ENCODE assay signal across 4 fruit fly cellular contexts in the genomic region with DNA sequence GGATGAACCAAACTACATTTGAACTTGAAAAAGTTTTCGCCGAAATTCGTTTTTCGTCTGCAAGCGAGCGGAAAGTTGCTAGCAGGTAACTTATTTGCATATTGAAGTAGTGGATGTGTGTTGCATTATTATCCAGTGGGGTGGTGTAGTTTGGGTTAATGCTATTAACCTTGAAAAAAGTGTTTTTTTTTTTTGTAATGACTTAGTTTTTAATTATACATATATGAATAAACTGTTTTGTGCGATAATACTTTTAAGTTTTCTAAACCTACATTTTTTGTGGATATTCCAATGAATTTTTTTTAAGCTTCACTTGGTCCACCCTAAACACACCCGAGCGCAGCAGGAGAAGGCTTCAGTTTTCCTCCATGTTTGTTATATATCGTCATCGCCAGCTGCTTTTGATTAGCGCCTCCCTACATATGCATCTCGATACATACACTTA.
TF ChIP-seq lines count a peak whose summit lies in the region.

No protein-coding gene starts in this region.

TF ChIP-seq in whole organism, embryonic, 481 proteins besides CTCF, POLR2A, EP300 and RAD21 (continued from another document and continues in another):
- TF ChIP-seq CG6254 (GFP tag; optimal IDR thresholded peaks at IDR 0.05; lab: Kevin White, UChicago): peak; percentile 58
- TF ChIP-seq CG9797 (GFP tag; optimal IDR thresholded peaks at IDR 0.05; lab: Kevin White, UChicago): no peak
- TF ChIP-seq BtbVII (GFP tag; optimal IDR thresholded peaks at IDR 0.05; lab: Kevin White, UChicago): peak; percentile 10
- 0 out of 3 replicates have a peak, but pooled peaks have one; percentile 7 for TF ChIP-seq ci (GFP tag; IDR thresholded peaks at IDR 0.05; lab: Robert Waterston, UW)
- TF ChIP-seq CG11504 (tag; optimal IDR thresholded peaks at IDR 0.05; lab: Kevin White, UChicago): peak; percentile 69
- no peak for TF ChIP-seq psq (GFP tag; optimal IDR thresholded peaks at IDR 0.05; lab: Kevin White, UChicago)
- no peak for TF ChIP-seq CG10462 (GFP tag; optimal IDR thresholded peaks at IDR 0.05; lab: Kevin White, UChicago)
- no peak for TF ChIP-seq rib (GFP tag; IDR thresholded peaks at IDR 0.05; lab: Robert Waterston, UW)
- TF ChIP-seq CG14710 (tag; optimal IDR thresholded peaks at IDR 0.05; lab: Kevin White, UChicago): peak; percentile 54
- TF ChIP-seq CG1233 (GFP tag; optimal IDR thresholded peaks at IDR 0.05; lab: Kevin White, UChicago): peak; percentile 32
- TF ChIP-seq CG32772 (GFP tag; IDR thresholded peaks at IDR 0.05; lab: Robert Waterston, UW): 0 out of 2 replicates have a peak, but pooled peaks have one; percentile 1
- peak; percentile 1 for TF ChIP-seq tin (GFP tag; optimal IDR thresholded peaks at IDR 0.05; lab: Kevin White, UChicago)
- peak; percentile 39 for TF ChIP-seq Asciz (GFP tag; optimal IDR thresholded peaks at IDR 0.05; lab: Kevin White, UChicago)
- no peak for TF ChIP-seq NC2β (GFP tag; optimal IDR thresholded peaks at IDR 0.05; lab: Kevin White, UChicago)
- TF ChIP-seq CG12391 (tag; optimal IDR thresholded peaks at IDR 0.05; lab: Kevin White, UChicago): peak; percentile 43
- TF ChIP-seq cwo (GFP tag; optimal IDR thresholded peaks at IDR 0.05; lab: Kevin White, UChicago): peak; percentile 14
- TF ChIP-seq CG3995 (GFP tag; optimal IDR thresholded peaks at IDR 0.05; lab: Kevin White, UChicago): no peak
- TF ChIP-seq CG11696 (GFP tag; IDR thresholded peaks at IDR 0.05; lab: Robert Waterston, UW): 0 out of 2 replicates have a peak, but pooled peaks have one; percentile 18
- no peak for TF ChIP-seq CG3281 (GFP tag; optimal IDR thresholded peaks at IDR 0.05; lab: Kevin White, UChicago)
- TF ChIP-seq HLH3B (GFP tag; IDR thresholded peaks at IDR 0.05; lab: Robert Waterston, UW): no peak
- no peak for TF ChIP-seq CG11247 (GFP tag; IDR thresholded peaks at IDR 0.05; lab: Robert Waterston, UW)
- TF ChIP-seq sc (optimal IDR thresholded peaks at IDR 0.05; lab: Kevin White, UChicago): no peak
- peak; percentile 5 for TF ChIP-seq sc (GFP tag; optimal IDR thresholded peaks at IDR 0.05; lab: Kevin White, UChicago)
- TF ChIP-seq Dip3 (GFP tag; optimal IDR thresholded peaks at IDR 0.05; lab: Kevin White, UChicago): no peak
- TF ChIP-seq CG18599 (GFP tag; optimal IDR thresholded peaks at IDR 0.05; lab: Kevin White, UChicago): peak; percentile 23
- TF ChIP-seq CG10274 (GFP tag; optimal IDR thresholded peaks at IDR 0.05; lab: Kevin White, UChicago): no peak
- TF ChIP-seq p53 (GFP tag; optimal IDR thresholded peaks at IDR 0.05; lab: Kevin White, UChicago): no peak
- no peak for TF ChIP-seq CG4328 (GFP tag; optimal IDR thresholded peaks at IDR 0.05; lab: Kevin White, UChicago)
- TF ChIP-seq sd (tag; optimal IDR thresholded peaks at IDR 0.05; lab: Kevin White, UChicago): no peak
- no peak for TF ChIP-seq en (GFP tag; optimal IDR thresholded peaks at IDR 0.05; lab: Kevin White, UChicago)
- no peak for TF ChIP-seq Hand (GFP tag; optimal IDR thresholded peaks at IDR 0.05; lab: Kevin White, UChicago)
- TF ChIP-seq CG3065 (GFP tag; optimal IDR thresholded peaks at IDR 0.05; lab: Kevin White, UChicago): no peak

TF ChIP-seq in whole organism, prepupa, 60 proteins besides CTCF, POLR2A, EP300 and RAD21 (continued from another document and continues in another):
- TF ChIP-seq CG6854 (GFP tag; optimal IDR thresholded peaks at IDR 0.05; lab: Kevin White, UChicago) (peak; percentile 87), CG6163 (GFP tag; IDR thresholded peaks at IDR 0.05; lab: Robert Waterston, UW) (peak; percentile 83), Sox102F (GFP tag; optimal IDR thresholded peaks at IDR 0.05; lab: Kevin White, UChicago) (peak; percentile 97), ss (GFP tag; optimal IDR thresholded peaks at IDR 0.05; lab: Kevin White, UChicago) (peak; percentile 82 to 86), Smox (GFP tag; optimal IDR thresholded peaks at IDR 0.05; lab: Kevin White, UChicago) (peak; percentile 95), CG8319 (GFP tag; optimal IDR thresholded peaks at IDR 0.05; lab: Kevin White, UChicago) (peak; percentile 88), CG16779 (tag; optimal IDR thresholded peaks at IDR 0.05; lab: Kevin White, UChicago) (peak; percentile 85), Ets96B (tag; optimal IDR thresholded peaks at IDR 0.05; lab: Kevin White, UChicago) (peak; percentile 76), Blimp-1 (GFP tag; optimal IDR thresholded peaks at IDR 0.05; lab: Kevin White, UChicago) (peak; percentile 81), Met (GFP tag; optimal IDR thresholded peaks at IDR 0.05; lab: Kevin White, UChicago) (peak; percentile 96), CG10669 (GFP tag; optimal IDR thresholded peaks at IDR 0.05; lab: Kevin White, UChicago) (peak; percentile 84), fkh (GFP tag; optimal IDR thresholded peaks at IDR 0.05; lab: Kevin White, UChicago) (no peak), CG3919 (GFP tag; optimal IDR thresholded peaks at IDR 0.05; lab: Kevin White, UChicago) (peak; percentile 95), CG7368 (GFP tag; optimal IDR thresholded peaks at IDR 0.05; lab: Kevin White, UChicago) (peak; percentile 83), CG6808 (GFP tag; optimal IDR thresholded peaks at IDR 0.05; lab: Kevin White, UChicago) (peak; percentile 90), svp (GFP tag; lab: Kevin White, UChicago) (peak; percentile 94), cyc (GFP tag; optimal IDR thresholded peaks at IDR 0.05; lab: Kevin White, UChicago) (peak; percentile 89), Sox15 (GFP tag; optimal IDR thresholded peaks at IDR 0.05; lab: Kevin White, UChicago) (peak; percentile 77), Hr38 (GFP tag; optimal IDR thresholded peaks at IDR 0.05; lab: Kevin White, UChicago) (no peak), CG31627 (GFP tag; optimal IDR thresholded peaks at IDR 0.05; lab: Kevin White, UChicago) (peak; percentile 91), OdsH (GFP tag; optimal IDR thresholded peaks at IDR 0.05; lab: Kevin White, UChicago) (peak; percentile 90), CG11762 (GFP tag; optimal IDR thresholded peaks at IDR 0.05; lab: Kevin White, UChicago; ENCODE audit: insufficient read depth) (peak; percentile 91), CG3032 (tag; optimal IDR thresholded peaks at IDR 0.05; lab: Kevin White, UChicago) (peak; percentile 68), CG11902 (GFP tag; optimal IDR thresholded peaks at IDR 0.05; lab: Kevin White, UChicago) (peak; percentile 71), Eip75B (GFP tag; optimal IDR thresholded peaks at IDR 0.05; lab: Kevin White, UChicago) (peak; percentile 88), CG4318 (GFP tag; optimal IDR thresholded peaks at IDR 0.05; lab: Kevin White, UChicago) (peak; percentile 80), dsx (GFP tag; optimal IDR thresholded peaks at IDR 0.05; lab: Kevin White, UChicago; ENCODE audit: poor library complexity, severe bottlenecking) (peak; percentile 60), fd85E (GFP tag; optimal IDR thresholded peaks at IDR 0.05; lab: Kevin White, UChicago) (peak; percentile 58), spab (GFP tag; optimal IDR thresholded peaks at IDR 0.05; lab: Kevin White, UChicago) (peak; percentile 86), pdm3 (GFP tag; optimal IDR thresholded peaks at IDR 0.05; lab: Kevin White, UChicago) (peak; percentile 92), CG6792 (GFP tag; optimal IDR thresholded peaks at IDR 0.05; lab: Kevin White, UChicago) (peak; percentile 91), CG9139 (GFP tag; optimal IDR thresholded peaks at IDR 0.05; lab: Kevin White, UChicago) (peak; percentile 71)

TF ChIP-seq in whole organism, pupa, 21 proteins besides CTCF, POLR2A, EP300 and RAD21 (continued from another document):
- TF ChIP-seq CG32121 (GFP tag; IDR thresholded peaks at IDR 0.05; lab: Robert Waterston, UW) (peak; percentile 83), CG9948 (tag; optimal IDR thresholded peaks at IDR 0.05; lab: Kevin White, UChicago) (peak; percentile 90)

TF ChIP-seq in whole organism, wandering third instar larva, 38 proteins besides CTCF, POLR2A, EP300 and RAD21 (continued from another document):
- TF ChIP-seq sage (GFP tag; optimal IDR thresholded peaks at IDR 0.05; lab: Kevin White, UChicago) (peak; percentile 79), dmrt93B (GFP tag; optimal IDR thresholded peaks at IDR 0.05; lab: Kevin White, UChicago) (peak; percentile 81), Sp1 (GFP tag; optimal IDR thresholded peaks at IDR 0.05; lab: Kevin White, UChicago) (peak; percentile 95), dl (GFP tag; optimal IDR thresholded peaks at IDR 0.05; lab: Kevin White, UChicago; ENCODE audit: insufficient read depth in 1 of 2, partially characterized antibody in 2 of 2) (no peak), Vsx2 (GFP tag; optimal IDR thresholded peaks at IDR 0.05; lab: Kevin White, UChicago; ENCODE audit: partially characterized antibody) (no peak), sv (GFP tag; optimal IDR thresholded peaks at IDR 0.05; lab: Kevin White, UChicago) (no peak), CG9705 (GFP tag; optimal IDR thresholded peaks at IDR 0.05; lab: Kevin White, UChicago) (peak; percentile 73), GATAd (GFP tag; optimal IDR thresholded peaks at IDR 0.05; lab: Kevin White, UChicago) (no peak), Mio (GFP tag; optimal IDR thresholded peaks at IDR 0.05; lab: Kevin White, UChicago) (peak; percentile 52), HLH106 (tag; optimal IDR thresholded peaks at IDR 0.05; lab: Kevin White, UChicago) (peak; percentile 79), CrebA (GFP tag; optimal IDR thresholded peaks at IDR 0.05; lab: Kevin White, UChicago; ENCODE audit: borderline replicate concordance) (peak; percentile 32), pan (optimal IDR thresholded peaks at IDR 0.05; lab: Kevin White, UChicago) (no peak), dsf (GFP tag; optimal IDR thresholded peaks at IDR 0.05; lab: Kevin White, UChicago; ENCODE audit: borderline replicate concordance) (no peak), Hr83 (GFP tag; optimal IDR thresholded peaks at IDR 0.05; lab: Kevin White, UChicago; ENCODE audit: poor library complexity, severe bottlenecking) (no peak), Myc (optimal IDR thresholded peaks at IDR 0.05; lab: Kevin White, UChicago) (no peak), br (GFP tag; optimal IDR thresholded peaks at IDR 0.05; lab: Kevin White, UChicago) (peak; percentile 91)
